Worm (Caenorhabditis elegans) whole organism, late embryonic: ENCODE measurements around the gene ZK863.8.

Experiments used
- C38D4.7 ChIP-seq: fragments of 200-800 bp; sonication (Bioruptor generic); optimal IDR thresholded peaks from 2 replicates; lab custom pipeline; 2018; ENCODE audit warnings: mild to moderate bottlenecking, missing genetic modification characterization, moderate library complexity, missing compliant biosample characterization
- ama-1 ChIP-seq: fragments of 150-350 bp; optimal IDR thresholded peaks from 2 replicates; lab custom pipeline; 2014
- ceh-45 ChIP-seq: fragments of 200-800 bp; sonication (Bioruptor generic); IDR thresholded peaks from 2 replicates; pipeline ENCODE4 v1.3.6; 2022; ENCODE audit warnings: missing genetic modification reagents, missing genetic modification characterization, missing compliant biosample characterization
- fkh-10 ChIP-seq: fragments of 150-350 bp; optimal IDR thresholded peaks from 2 replicates; lab custom pipeline; 2014; ENCODE audit warnings: missing biosample characterization, missing genetic modification reagents, missing genetic modification characterization
- hlh-13 ChIP-seq: fragments of 200-800 bp; sonication (Bioruptor generic); optimal IDR thresholded peaks from 2 replicates; lab custom pipeline; 2018; ENCODE audit warnings: mild to moderate bottlenecking, missing genetic modification characterization, missing compliant biosample characterization
- hlh-30 ChIP-seq: sonication (generic microtip); optimal IDR thresholded peaks from 2 replicates; lab custom pipeline; 2017; ENCODE audit warnings: antibody characterized with exemption, missing genetic modification characterization, missing compliant biosample characterization; ENCODE audit not compliant: insufficient read depth
- nhr-11 ChIP-seq: fragments of 150-350 bp; optimal IDR thresholded peaks from 2 replicates; lab custom pipeline; 2014; ENCODE audit warnings: missing biosample characterization, missing genetic modification characterization

DNA sequence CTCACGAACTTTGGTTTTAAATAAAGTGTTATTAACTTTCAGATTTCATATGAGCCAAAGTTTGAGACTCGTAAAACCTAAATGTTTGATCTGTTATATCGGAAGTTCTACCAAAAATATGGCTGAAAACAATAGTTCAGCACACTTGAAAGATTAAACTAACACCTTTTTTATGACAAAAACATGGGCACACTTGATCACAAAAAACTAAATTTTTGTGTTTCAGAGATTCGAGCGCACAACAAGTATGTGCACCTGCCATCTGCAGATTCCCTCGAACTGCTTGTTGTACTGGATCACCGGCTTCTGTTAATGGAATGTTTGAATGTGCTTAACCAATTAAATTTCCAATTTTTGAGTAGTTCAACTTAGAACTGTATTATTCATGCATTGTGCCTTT is 33.5 kb downstream of the ZK863.8 start:
- no peak for TF ChIP-seq ceh-45 (GFP tag; lab: Robert Waterston, UW)
- TF ChIP-seq hlh-30 (tag; lab: Kevin White, UChicago) = no peak
- TF ChIP-seq C38D4.7 (GFP tag; lab: Kevin White, UChicago) = no peak
- TF ChIP-seq nhr-11 (tag; lab: Kevin White, UChicago) = no peak
- TF ChIP-seq ama-1 (lab: Kevin White, UChicago) = no peak
- no peak for TF ChIP-seq hlh-13
- TF ChIP-seq fkh-10 = no peak
